Fruit fly (Drosophila melanogaster) whole organism, embryonic: Measurements from ENCODE around the gene fok.

Experiments
- C15 ChIP-seq: fragments of 200-800 bp; sonication (Bioruptor generic); IDR thresholded peaks from 3 replicates; pipeline ENCODE4 v1.3.6; 2022; ENCODE audit warnings: missing biosample characterization, missing genetic modification characterization
- CG10366 ChIP-seq: fragments of 200-800 bp; sonication (Bioruptor generic); IDR thresholded peaks from 2 replicates; pipeline ENCODE4 v1.3.6; 2022; ENCODE audit warnings: missing biosample characterization, missing genetic modification characterization
- CG10979 ChIP-seq: fragments of 200-800 bp; sonication (Bioruptor generic); optimal IDR thresholded peaks from 2 replicates; lab custom pipeline; 2018; ENCODE audit warnings: missing biosample characterization, mild to moderate bottlenecking, missing genetic modification characterization, moderate library complexity
- CG11247 ChIP-seq: fragments of 200-800 bp; sonication (Bioruptor generic); IDR thresholded peaks from 2 replicates; pipeline ENCODE4 v1.3.6; 2022; ENCODE audit warnings: missing biosample characterization, missing genetic modification characterization
- CG12391 ChIP-seq: fragments of 200-800 bp; sonication (Bioruptor generic); optimal IDR thresholded peaks from 3 replicates; lab custom pipeline; 2018; ENCODE audit warnings: missing biosample characterization, mild to moderate bottlenecking, missing genetic modification characterization, moderate library complexity
- CG13123 ChIP-seq: fragments of 200-800 bp; sonication (Bioruptor generic); optimal IDR thresholded peaks from 2 replicates; lab custom pipeline; 2016; ENCODE audit warnings: missing biosample characterization, missing genetic modification characterization
- CG14014 ChIP-seq: fragments of 200-800 bp; sonication (Bioruptor generic); IDR thresholded peaks from 2 replicates; pipeline ENCODE4 v1.3.6; 2022; ENCODE audit warnings: missing biosample characterization, missing genetic modification characterization
- CG14667 ChIP-seq: fragments of 200-800 bp; sonication (Bioruptor generic); IDR thresholded peaks from 2 replicates; pipeline ENCODE4 v1.3.6; 2022; ENCODE audit warnings: missing biosample characterization, missing genetic modification characterization
- CG17186 ChIP-seq: fragments of 200-800 bp; sonication (Bioruptor generic); optimal IDR thresholded peaks from 3 replicates; lab custom pipeline; 2017; ENCODE audit warnings: missing biosample characterization, missing genetic modification reagents, missing genetic modification characterization
- CG17328 ChIP-seq: fragments of 200-800 bp; sonication (Bioruptor generic); IDR thresholded peaks from 2 replicates; pipeline ENCODE4 v1.3.6; 2022; ENCODE audit warnings: missing biosample characterization, missing genetic modification characterization
- CG33213 ChIP-seq: fragments of 200-800 bp; sonication (Bioruptor generic); optimal IDR thresholded peaks from 3 replicates; lab custom pipeline; 2016; ENCODE audit warnings: missing biosample characterization, missing genetic modification characterization
- CG3726 ChIP-seq: fragments of 200-800 bp; sonication (Bioruptor generic); IDR thresholded peaks from 3 replicates; pipeline ENCODE4, ENCODE4 v1.3.6; 2022; ENCODE audit warnings: missing biosample characterization, missing genetic modification characterization
- CG6683 ChIP-seq: fragments of 200-800 bp; sonication (Bioruptor generic); optimal IDR thresholded peaks from 2 replicates; lab custom pipeline; 2017; ENCODE audit warnings: missing biosample characterization, mild to moderate bottlenecking, missing genetic modification characterization, missing genetic modification reagents
- CG6689 ChIP-seq: fragments of 200-800 bp; sonication (Bioruptor generic); IDR thresholded peaks from 2 replicates; pipeline ENCODE4 v1.3.6; 2022; ENCODE audit warnings: missing biosample characterization, missing genetic modification characterization
- CG6765 ChIP-seq: fragments of 200-800 bp; sonication (Bioruptor generic); optimal IDR thresholded peaks from 3 replicates; lab custom pipeline; 2017; ENCODE audit warnings: missing biosample characterization, mild to moderate bottlenecking, missing genetic modification characterization
- CG9437 ChIP-seq: fragments of 200-800 bp; sonication (Bioruptor generic); optimal IDR thresholded peaks from 2 replicates; lab custom pipeline; 2018; ENCODE audit warnings: missing biosample characterization, mild to moderate bottlenecking, missing genetic modification characterization
- CG9727 ChIP-seq: fragments of 200-800 bp; sonication (Bioruptor generic); optimal IDR thresholded peaks from 3 replicates; lab custom pipeline; 2017; ENCODE audit warnings: missing biosample characterization, mild to moderate bottlenecking, missing genetic modification characterization
- CG9932 ChIP-seq: fragments of 200-800 bp; sonication (Bioruptor generic); IDR thresholded peaks from 2 replicates; pipeline ENCODE4 v1.3.6; 2022; ENCODE audit warnings: missing biosample characterization, missing genetic modification characterization
- Camta ChIP-seq: fragments of 200-800 bp; sonication (Bioruptor generic); optimal IDR thresholded peaks from 2 replicates; lab custom pipeline; 2016; ENCODE audit warnings: missing biosample characterization, missing genetic modification characterization
- D ChIP-seq, 2 experiments: fragments of 200-800 bp in 1 of 2; fragments of >200 bp in 1 of 2; sonication (Bioruptor generic) in 1 of 2; optimal IDR thresholded peaks; 2 replicates in 1 of 2; 3 replicates in 1 of 2; lab custom pipeline; 2017; ENCODE audit warnings: mild to moderate bottlenecking in 1 of 2, missing biosample characterization in 1 of 2, missing genetic modification characterization in 1 of 2, missing genetic modification reagents in 1 of 2
- Dbx ChIP-seq: fragments of 200-800 bp; sonication (Bioruptor generic); IDR thresholded peaks from 3 replicates; pipeline ENCODE4 v1.3.6; 2022; ENCODE audit warnings: missing biosample characterization, missing genetic modification characterization
- ERR ChIP-seq: fragments of 200-800 bp; sonication (Bioruptor generic); optimal IDR thresholded peaks from 2 replicates; lab custom pipeline; 2016; ENCODE audit warnings: missing biosample characterization, missing genetic modification characterization
- HmgD ChIP-seq: fragments of 200-800 bp; sonication (Bioruptor generic); optimal IDR thresholded peaks from 3 replicates; lab custom pipeline; 2016; ENCODE audit warnings: missing biosample characterization, missing genetic modification characterization
- HmgZ ChIP-seq: fragments of 200-800 bp; sonication (Bioruptor generic); optimal IDR thresholded peaks from 2 replicates; lab custom pipeline; 2018; ENCODE audit warnings: missing biosample characterization, mild to moderate bottlenecking, missing genetic modification characterization
- Hr39 ChIP-seq: fragments of >200 bp; optimal IDR thresholded peaks from 2 replicates; lab custom pipeline; 2017
- Jarid2 ChIP-seq: fragments of 200-800 bp; sonication (Bioruptor generic); optimal IDR thresholded peaks from 3 replicates; lab custom pipeline; 2017; ENCODE audit warnings: mild to moderate bottlenecking, missing biosample characterization, missing genetic modification reagents, missing genetic modification characterization
- MTF-1 ChIP-seq: fragments of 200-800 bp; sonication (Bioruptor generic); optimal IDR thresholded peaks from 2 replicates; lab custom pipeline; 2018; ENCODE audit warnings: missing biosample characterization, mild to moderate bottlenecking, missing genetic modification characterization, borderline replicate concordance
- Med ChIP-seq: fragments of 200-800 bp; sonication (Bioruptor generic); peaks from one replicate; lab custom pipeline; 2016; ENCODE audit warnings: missing biosample characterization, missing genetic modification characterization, mild to moderate bottlenecking, inconsistent platforms, moderate library complexity
- Sry-δ ChIP-seq: fragments of 200-800 bp; sonication (Bioruptor generic); optimal IDR thresholded peaks from 2 replicates; lab custom pipeline; 2016; ENCODE audit warnings: missing biosample characterization, missing genetic modification characterization
- Stat92E ChIP-seq, 3 experiments: fragments of >200 bp in 2 of 3; fragments of 200-800 bp in 1 of 3; sonication (Bioruptor generic) in 1 of 3; optimal IDR thresholded peaks; 2 replicates each; lab custom pipeline; 2017 to 2019; ENCODE audit warnings: missing biosample characterization in 3 of 3, missing genetic modification characterization in 3 of 3, mild to moderate bottlenecking in 1 of 3, moderate library complexity in 1 of 3
- Xbp1 ChIP-seq: fragments of 200-800 bp; sonication (Bioruptor generic); optimal IDR thresholded peaks from 3 replicates; lab custom pipeline; 2016; ENCODE audit warnings: missing biosample characterization, mild to moderate bottlenecking, missing genetic modification characterization
- caup ChIP-seq: fragments of 200-800 bp; sonication (Bioruptor generic); optimal IDR thresholded peaks from 3 replicates; lab custom pipeline; 2017; ENCODE audit warnings: missing biosample characterization, mild to moderate bottlenecking, missing genetic modification characterization, moderate library complexity; ENCODE audit not compliant: severe bottlenecking
- ci ChIP-seq: fragments of 200-800 bp; sonication (Bioruptor generic); IDR thresholded peaks from 3 replicates; pipeline ENCODE4 v1.3.6; 2022; ENCODE audit warnings: missing biosample characterization, missing genetic modification characterization
- dmrt11E ChIP-seq: fragments of 200-800 bp; sonication (Bioruptor generic); optimal IDR thresholded peaks from 3 replicates; lab custom pipeline; 2018; ENCODE audit warnings: missing biosample characterization, mild to moderate bottlenecking, missing genetic modification characterization, moderate library complexity
- dysf ChIP-seq: fragments of 200-800 bp; sonication (Bioruptor generic); IDR thresholded peaks from 3 replicates; pipeline ENCODE4 v1.3.6; 2022; ENCODE audit warnings: missing biosample characterization, missing genetic modification characterization
- emc ChIP-seq: fragments of 200-800 bp; sonication (Bioruptor generic); optimal IDR thresholded peaks from 2 replicates; lab custom pipeline; 2016; ENCODE audit warnings: missing biosample characterization, missing genetic modification characterization
- fu2 ChIP-seq: fragments of 200-800 bp; sonication (Bioruptor generic); optimal IDR thresholded peaks from 2 replicates; lab custom pipeline; 2016; ENCODE audit warnings: missing biosample characterization, missing genetic modification characterization
- inv ChIP-seq: fragments of 200-800 bp; sonication (Bioruptor generic); IDR thresholded peaks from 2 replicates; pipeline ENCODE4 v1.3.6; 2022; ENCODE audit warnings: missing biosample characterization, missing genetic modification characterization; ENCODE audit not compliant: partially characterized antibody
- lola ChIP-seq, 3 experiments: fragments of >200 bp in 2 of 3; fragments of 200-800 bp in 1 of 3; sonication (Bioruptor generic) in 1 of 3; optimal IDR thresholded peaks; 2 replicates each; lab custom pipeline; 2017 to 2019; ENCODE audit warnings: missing biosample characterization in 3 of 3, missing genetic modification characterization in 3 of 3, mild to moderate bottlenecking in 1 of 3, moderate library complexity in 1 of 3
- mam ChIP-seq: fragments of 200-800 bp; sonication (Bioruptor generic); optimal IDR thresholded peaks from 3 replicates; lab custom pipeline; 2016; ENCODE audit warnings: missing biosample characterization, missing genetic modification characterization
- nmo ChIP-seq: fragments of 200-800 bp; sonication (Bioruptor generic); optimal IDR thresholded peaks from 2 replicates; lab custom pipeline; 2018; ENCODE audit warnings: missing biosample characterization, mild to moderate bottlenecking, missing genetic modification characterization, moderate library complexity
- pnt ChIP-seq: fragments of 200-800 bp; sonication (Bioruptor generic); optimal IDR thresholded peaks from 3 replicates; lab custom pipeline; 2016; ENCODE audit warnings: missing biosample characterization, missing genetic modification characterization
- pzg ChIP-seq: fragments of 200-800 bp; sonication (Bioruptor generic); optimal IDR thresholded peaks from 3 replicates; lab custom pipeline; 2018; ENCODE audit warnings: missing biosample characterization, mild to moderate bottlenecking, missing genetic modification characterization, moderate library complexity
- sens ChIP-seq: fragments of 200-800 bp; sonication (Bioruptor generic); peaks from one replicate; lab custom pipeline; 2016; ENCODE audit warnings: missing biosample characterization, missing genetic modification characterization
- slou ChIP-seq: fragments of 200-800 bp; sonication (Bioruptor generic); optimal IDR thresholded peaks from 3 replicates; lab custom pipeline; 2016; ENCODE audit warnings: missing biosample characterization, missing genetic modification characterization
- so ChIP-seq: fragments of 200-800 bp; sonication (Bioruptor generic); IDR thresholded peaks from 3 replicates; pipeline ENCODE4 v1.3.6; 2022; ENCODE audit warnings: missing biosample characterization, missing genetic modification characterization
- trh ChIP-seq: fragments of 200-800 bp; sonication (Bioruptor generic); optimal IDR thresholded peaks from 2 replicates; lab custom pipeline; 2016; ENCODE audit warnings: missing biosample characterization, missing genetic modification characterization
- tup ChIP-seq: fragments of 200-800 bp; sonication (Bioruptor generic); optimal IDR thresholded peaks from 2 replicates; lab custom pipeline; 2016; ENCODE audit warnings: missing biosample characterization, mild to moderate bottlenecking, missing genetic modification characterization, moderate library complexity
- zfh2 ChIP-seq: fragments of 200-800 bp; sonication (Bioruptor generic); optimal IDR thresholded peaks from 2 replicates; lab custom pipeline; 2016; ENCODE audit warnings: missing biosample characterization, missing genetic modification characterization

The fok gene

dm6 chr2L:20075234-20075803 lies 9.6 kb downstream of the fok start, which contains the start of the genes pr and neb (continued):
- TF ChIP-seq pzg (GFP tag; lab: Kevin White, UChicago) (peak; percentile 72), HmgZ (tag; lab: Kevin White, UChicago) (peak; percentile 49), CG6689 (GFP tag; lab: Robert Waterston, UW) (0 out of 2 replicates have a peak, but pooled peaks have one; percentile 20), Stat92E (GFP tag; optimal IDR thresholded peaks at IDR 0.05; lab: Kevin White, UChicago) (peak in 1 of 3 experiments; percentile 3), CG17328 (peak; percentile 73; the same call in 1 of the 2 replicates), nmo (peak; percentile 86), sens (GFP tag; lab: Kevin White, UChicago) (peak; percentile 94), Jarid2 (GFP tag; lab: Kevin White, UChicago) (no peak), HmgD (GFP tag; lab: Kevin White, UChicago) (no peak), Med (GFP tag; lab: Kevin White, UChicago) (peak; percentile 89), CG11247 (GFP tag; lab: Robert Waterston, UW) (peak; percentile 60; the same call in 1 of the 2 replicates), CG17186 (GFP tag; lab: Kevin White, UChicago) (peak; percentile 28), CG6765 (GFP tag; lab: Kevin White, UChicago) (no peak), emc (GFP tag; lab: Kevin White, UChicago) (peak; percentile 2), CG10366 (GFP tag; lab: Robert Waterston, UW) (peak; percentile 59; the same call in 1 of the 2 replicates), ERR (GFP tag; lab: Kevin White, UChicago) (peak; percentile 45), CG14667 (GFP tag; lab: Robert Waterston, UW) (no peak), inv (GFP tag; lab: Robert Waterston, UW) (peak; percentile 35; the same call in 1 of the 2 replicates), CG33213 (GFP tag; lab: Kevin White, UChicago) (peak; percentile 49), Xbp1 (peak; percentile 57), D (optimal IDR thresholded peaks at IDR 0.05; lab: Kevin White, UChicago) (no peak), D (GFP tag; optimal IDR thresholded peaks at IDR 0.05; lab: Kevin White, UChicago) (no peak), Sry-δ (peak; percentile 92), zfh2 (peak; percentile 18), CG9727 (peak; percentile 68), CG12391 (tag; lab: Kevin White, UChicago) (peak; percentile 78), mam (peak; percentile 4), CG10979 (tag; lab: Kevin White, UChicago) (peak; percentile 3), Dbx (GFP tag; lab: Robert Waterston, UW) (peak; percentile 77), MTF-1 (no peak), lola (GFP tag; optimal IDR thresholded peaks at IDR 0.05; lab: Kevin White, UChicago) (peak in 1 of 3 experiments; percentile 55), caup (peak; percentile 41), trh (GFP tag; lab: Kevin White, UChicago) (peak; percentile 27), pnt (GFP tag; lab: Kevin White, UChicago) (no peak), fu2 (GFP tag; lab: Kevin White, UChicago) (no peak), so (GFP tag; lab: Robert Waterston, UW) (peak; percentile 48; the same call in 1 of the 3 replicates), Hr39 (lab: Kevin White, UChicago) (no peak), CG14014 (peak; percentile 77), CG9437 (no peak), C15 (GFP tag; lab: Robert Waterston, UW) (no peak), dmrt11E (peak; percentile 67), CG3726 (no peak), Camta (peak; percentile 23), tup (GFP tag; lab: Kevin White, UChicago) (peak; percentile 54), slou (GFP tag; lab: Kevin White, UChicago) (peak; percentile 36), CG6683 (GFP tag; lab: Kevin White, UChicago) (no peak), ci (GFP tag; lab: Robert Waterston, UW) (peak; percentile 73), CG9932 (GFP tag; lab: Robert Waterston, UW) (peak; percentile 85), CG13123 (peak; percentile 50), dysf (peak; percentile 63; the same call in 2 of the 3 replicates)
